Worm (Caenorhabditis elegans) whole organism, mixed stage, embryonic: ENCODE data around the gene kat-1.

Experiments used
- M03D4.4 ChIP-seq: sonication (generic microtip); optimal IDR thresholded peaks from 2 replicates; lab custom pipeline; 2017; ENCODE audit warnings: mild to moderate bottlenecking, missing genetic modification characterization, missing compliant biosample characterization
- bed-3 ChIP-seq: fragments of 200-800 bp; sonication (Bioruptor generic); optimal IDR thresholded peaks from 3 replicates; lab custom pipeline; 2018; ENCODE audit warnings: mild to moderate bottlenecking, missing genetic modification characterization, moderate library complexity, missing compliant biosample characterization
- blmp-1 ChIP-seq: fragments of 150-350 bp; optimal IDR thresholded peaks from 2 replicates; lab custom pipeline; 2014; ENCODE audit warnings: missing biosample characterization, missing genetic modification characterization
- ceh-39 ChIP-seq: fragments of 150-350 bp; optimal IDR thresholded peaks from 2 replicates; lab custom pipeline; 2014; ENCODE audit warnings: missing biosample characterization, missing genetic modification characterization
- ceh-43 ChIP-seq: fragments of 200-800 bp; sonication (Bioruptor generic); optimal IDR thresholded peaks from 2 replicates; lab custom pipeline; 2018; ENCODE audit warnings: mild to moderate bottlenecking, missing genetic modification characterization, moderate library complexity, missing compliant biosample characterization
- ceh-83 ChIP-seq: fragments of 200-800 bp; sonication (Bioruptor generic); optimal IDR thresholded peaks from 2 replicates; lab custom pipeline; 2018; ENCODE audit warnings: mild to moderate bottlenecking, missing genetic modification characterization, missing compliant biosample characterization
- ces-1 ChIP-seq: fragments of 150-350 bp; optimal IDR thresholded peaks from 2 replicates; lab custom pipeline; 2014; ENCODE audit warnings: missing biosample characterization, missing genetic modification reagents, missing genetic modification characterization
- cnd-1 ChIP-seq: fragments of 200-800 bp; sonication (Bioruptor generic); optimal IDR thresholded peaks from 2 replicates; lab custom pipeline; 2018; ENCODE audit warnings: mild to moderate bottlenecking, missing genetic modification characterization, missing compliant biosample characterization
- drap-1 ChIP-seq: fragments of 200-800 bp; sonication (Bioruptor generic); optimal IDR thresholded peaks from 3 replicates; lab custom pipeline; 2018; ENCODE audit warnings: mild to moderate bottlenecking, missing genetic modification characterization, missing compliant biosample characterization
- elt-1 ChIP-seq: sonication (generic microtip); optimal IDR thresholded peaks from 2 replicates; lab custom pipeline; 2017; ENCODE audit warnings: missing genetic modification characterization, mild to moderate bottlenecking, missing compliant biosample characterization, antibody characterized with exemption, moderate library complexity, borderline replicate concordance; ENCODE audit not compliant: insufficient read depth
- elt-3 ChIP-seq: fragments of 150-350 bp; optimal IDR thresholded peaks from 2 replicates; lab custom pipeline; 2014; ENCODE audit warnings: missing biosample characterization, missing genetic modification characterization
- flh-1 ChIP-seq: fragments of 200-800 bp; sonication (Bioruptor generic); optimal IDR thresholded peaks from 2 replicates; lab custom pipeline; 2018; ENCODE audit warnings: mild to moderate bottlenecking, missing genetic modification characterization, moderate library complexity, missing compliant biosample characterization
- ham-2 ChIP-seq: fragments of 200-800 bp; sonication (Bioruptor generic); optimal IDR thresholded peaks from 2 replicates; lab custom pipeline; 2018; ENCODE audit warnings: mild to moderate bottlenecking, missing genetic modification characterization, missing compliant biosample characterization
- hlh-1 ChIP-seq: fragments of 150-350 bp; optimal IDR thresholded peaks from 2 replicates; lab custom pipeline; 2014; ENCODE audit warnings: missing biosample characterization, missing genetic modification reagents, missing genetic modification characterization
- lin-13 ChIP-seq: fragments of 150-350 bp; optimal IDR thresholded peaks from 2 replicates; lab custom pipeline; 2014; ENCODE audit warnings: missing biosample characterization, missing genetic modification characterization
- lin-32 ChIP-seq: fragments of 200-800 bp; sonication (Bioruptor generic); optimal IDR thresholded peaks from 2 replicates; lab custom pipeline; 2018; ENCODE audit warnings: mild to moderate bottlenecking, missing genetic modification characterization, missing compliant biosample characterization
- lsy-2 ChIP-seq: fragments of 150-350 bp; optimal IDR thresholded peaks from 2 replicates; lab custom pipeline; 2014; ENCODE audit warnings: missing biosample characterization, missing genetic modification characterization
- mab-5 ChIP-seq: fragments of 150-350 bp; optimal IDR thresholded peaks from 2 replicates; lab custom pipeline; 2014; ENCODE audit warnings: missing biosample characterization, missing genetic modification characterization
- mep-1 ChIP-seq: fragments of 150-350 bp; optimal IDR thresholded peaks from 2 replicates; lab custom pipeline; 2017; ENCODE audit warnings: missing biosample characterization, missing genetic modification reagents, missing genetic modification characterization, inconsistent platforms
- mls-2 ChIP-seq: sonication (generic microtip); optimal IDR thresholded peaks from 2 replicates; lab custom pipeline; 2016; ENCODE audit warnings: mild to moderate bottlenecking, missing genetic modification characterization, moderate library complexity, missing compliant biosample characterization
- nhr-12 ChIP-seq: fragments of 150-350 bp; optimal IDR thresholded peaks from 2 replicates; lab custom pipeline; 2014; ENCODE audit warnings: missing biosample characterization, missing genetic modification characterization
- nhr-2 ChIP-seq: fragments of 150-350 bp; optimal IDR thresholded peaks from 2 replicates; lab custom pipeline; 2014; ENCODE audit warnings: missing biosample characterization, missing genetic modification characterization
- nhr-237 ChIP-seq: fragments of 150-350 bp; optimal IDR thresholded peaks from 2 replicates; lab custom pipeline; 2014; ENCODE audit warnings: missing biosample characterization, missing genetic modification characterization
- nhr-28 ChIP-seq: fragments of 150-350 bp; optimal IDR thresholded peaks from 2 replicates; lab custom pipeline; 2014; ENCODE audit warnings: missing biosample characterization, missing genetic modification characterization
- nhr-76 ChIP-seq: sonication (generic microtip); optimal IDR thresholded peaks from 2 replicates; lab custom pipeline; 2017; ENCODE audit warnings: missing biosample characterization, missing genetic modification characterization
- pha-4 ChIP-seq: fragments of 150-350 bp; optimal IDR thresholded peaks from 2 replicates; lab custom pipeline; 2018; ENCODE audit warnings: missing biosample characterization, missing genetic modification reagents, missing genetic modification characterization
- sem-2 ChIP-seq: fragments of 200-800 bp; sonication (Bioruptor generic); optimal IDR thresholded peaks from 2 replicates; lab custom pipeline; 2018; ENCODE audit warnings: mild to moderate bottlenecking, missing genetic modification characterization, missing compliant biosample characterization
- snpc-4 ChIP-seq: fragments of 150-350 bp; optimal IDR thresholded peaks from 2 replicates; lab custom pipeline; 2014; ENCODE audit warnings: missing biosample characterization, missing genetic modification characterization
- sptf-1 ChIP-seq: sonication (generic microtip); optimal IDR thresholded peaks from 2 replicates; lab custom pipeline; 2017; ENCODE audit warnings: mild to moderate bottlenecking, missing genetic modification characterization, moderate library complexity, missing compliant biosample characterization
- tbx-8 ChIP-seq: fragments of 200-800 bp; sonication (Bioruptor generic); optimal IDR thresholded peaks from 2 replicates; lab custom pipeline; 2018; ENCODE audit warnings: mild to moderate bottlenecking, missing genetic modification characterization, moderate library complexity, missing compliant biosample characterization
- unc-120 ChIP-seq: sonication (generic microtip); optimal IDR thresholded peaks from 2 replicates; lab custom pipeline; 2017; ENCODE audit warnings: missing genetic modification characterization, missing compliant biosample characterization; ENCODE audit not compliant: poor library complexity, severe bottlenecking
- unc-39 ChIP-seq: fragments of 150-350 bp; optimal IDR thresholded peaks from 2 replicates; lab custom pipeline; 2014; ENCODE audit warnings: missing biosample characterization, missing genetic modification characterization
- unc-62 ChIP-seq: fragments of 150-350 bp; optimal IDR thresholded peaks from 2 replicates; lab custom pipeline; 2014; ENCODE audit warnings: missing biosample characterization, missing genetic modification reagents, missing genetic modification characterization
- zip-8 ChIP-seq: fragments of 150-350 bp; optimal IDR thresholded peaks from 2 replicates; lab custom pipeline; 2014; ENCODE audit warnings: missing biosample characterization, missing genetic modification characterization
- ztf-11 ChIP-seq: fragments of 150-350 bp; optimal IDR thresholded peaks from 2 replicates; lab custom pipeline; 2014; ENCODE audit warnings: missing biosample characterization, missing genetic modification characterization

kat-1 gene

ce11 chrII:7100838-7101237 lies 27.2 kb downstream of the kat-1 start, which contains the start of gene mmaa-1:
mmaa-1 (minus strand) TSS chrII:7101165.
- TF ChIP-seq nhr-76 (tag; lab: Kevin White, UChicago) (no peak), mab-5 (tag; lab: Kevin White, UChicago) (no peak), nhr-12 (no peak), unc-120 (no peak), ham-2 (GFP tag; lab: Kevin White, UChicago) (no peak), ceh-43 (GFP tag; lab: Kevin White, UChicago) (no peak)
- TF ChIP-seq, all 35 proteins: peak for 0

- no peak for TF ChIP-seq pha-4 (tag; lab: Kevin White, UChicago)
- TF ChIP-seq lin-32 (GFP tag; lab: Kevin White, UChicago), result no peak
- no peak for TF ChIP-seq blmp-1 (tag; lab: Kevin White, UChicago)
- no peak for TF ChIP-seq hlh-1 (tag; lab: Kevin White, UChicago)
- TF ChIP-seq ceh-43 (GFP tag; lab: Kevin White, UChicago), result no peak
- no peak for TF ChIP-seq mab-5 (tag; lab: Kevin White, UChicago)
- no peak for TF ChIP-seq flh-1 (GFP tag; lab: Kevin White, UChicago)
- TF ChIP-seq ces-1 (GFP tag; lab: Kevin White, UChicago), result no peak
- TF ChIP-seq M03D4.4 (tag; lab: Kevin White, UChicago), result no peak
- TF ChIP-seq zip-8 (tag; lab: Kevin White, UChicago), result no peak
- TF ChIP-seq nhr-2 (tag; lab: Kevin White, UChicago), result no peak
- no peak for TF ChIP-seq mep-1 (tag; lab: Kevin White, UChicago)
- no peak for TF ChIP-seq cnd-1
Observed at ce11 chrII:7102288-7102687, 28.7 kb downstream of the kat-1 start.

- TF ChIP-seq ces-1 (GFP tag; lab: Kevin White, UChicago) (no peak), ceh-43 (GFP tag; lab: Kevin White, UChicago) (no peak), M03D4.4 (tag; lab: Kevin White, UChicago) (no peak), unc-39 (tag; lab: Kevin White, UChicago) (no peak), nhr-28 (tag; lab: Kevin White, UChicago) (no peak), ceh-39 (no peak), unc-120 (no peak), mep-1 (tag; lab: Kevin White, UChicago) (no peak), ham-2 (GFP tag; lab: Kevin White, UChicago) (no peak)
Observed at ce11 chrII:7103111-7103510, 29.5 kb downstream of the kat-1 start.

DNA sequence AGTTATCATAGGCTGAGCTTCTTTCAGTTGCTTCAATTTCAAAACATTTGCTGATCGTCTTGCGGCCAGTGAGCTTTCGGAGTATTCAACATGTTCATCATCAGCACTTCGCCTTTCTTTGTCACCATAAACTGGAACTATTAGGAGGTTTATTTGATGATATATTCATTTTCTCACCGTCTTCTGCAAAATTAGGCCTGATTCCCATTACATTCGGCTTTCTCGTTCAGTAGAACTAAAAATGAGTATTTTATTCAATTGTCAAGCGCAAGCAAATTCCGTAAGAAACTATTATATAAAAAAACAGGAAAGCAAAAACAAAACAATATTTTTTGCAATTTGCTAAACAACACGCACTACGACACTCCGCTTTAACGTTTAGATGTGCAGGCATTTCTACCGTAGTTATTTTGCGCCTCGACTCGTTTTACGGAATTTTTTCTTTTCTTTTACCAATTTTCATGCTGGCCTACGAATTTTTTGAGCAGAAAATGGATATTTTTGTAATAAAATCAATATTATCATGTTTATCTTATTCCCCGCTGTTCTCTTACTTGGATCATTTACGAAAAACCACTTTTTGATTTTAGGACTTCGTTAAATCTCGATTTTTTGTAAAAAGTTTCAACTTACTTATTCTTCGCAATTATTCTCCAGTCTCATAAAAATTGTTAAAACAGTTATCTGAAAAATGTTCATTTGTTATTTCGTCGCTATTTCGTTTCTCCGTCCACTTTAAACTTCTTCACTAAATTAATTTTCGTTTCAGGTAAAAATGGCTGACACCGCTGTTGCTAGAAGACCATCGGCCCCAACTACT lies 31.4 kb downstream of the kat-1 start, which contains the start of the genes farl-11 and rpl-33:
farl-11 (minus strand) TSS at position 242 of the 820 bp plus-strand sequence.
rpl-33 (plus strand) TSS at position 770 of the 820 bp plus-strand sequence.
- TF ChIP-seq ceh-39 (peak; percentile 79), nhr-28 (tag; lab: Kevin White, UChicago) (no peak), nhr-12 (no peak), nhr-2 (tag; lab: Kevin White, UChicago) (no peak), ces-1 (GFP tag; lab: Kevin White, UChicago) (peak; percentile 76), ceh-43 (GFP tag; lab: Kevin White, UChicago) (no peak), cnd-1 (no peak), mab-5 (tag; lab: Kevin White, UChicago) (peak; percentile 41), ceh-83 (GFP tag; lab: Kevin White, UChicago) (no peak), lin-32 (GFP tag; lab: Kevin White, UChicago) (no peak), bed-3 (GFP tag; lab: Kevin White, UChicago) (no peak), snpc-4 (tag; lab: Kevin White, UChicago) (no peak), drap-1 (GFP tag; lab: Kevin White, UChicago) (no peak), hlh-1 (tag; lab: Kevin White, UChicago) (peak; percentile 61), ztf-11 (tag; lab: Kevin White, UChicago) (no peak), unc-39 (tag; lab: Kevin White, UChicago) (no peak), lsy-2 (tag; lab: Kevin White, UChicago) (peak; percentile 98), nhr-76 (tag; lab: Kevin White, UChicago) (no peak), ham-2 (GFP tag; lab: Kevin White, UChicago) (no peak), mls-2 (tag; lab: Kevin White, UChicago) (peak; percentile 5), pha-4 (tag; lab: Kevin White, UChicago) (peak; percentile 81), M03D4.4 (tag; lab: Kevin White, UChicago) (no peak), unc-120 (peak; percentile 4), zip-8 (tag; lab: Kevin White, UChicago) (no peak), tbx-8 (no peak), lin-13 (tag; lab: Kevin White, UChicago) (peak; percentile 63), mep-1 (tag; lab: Kevin White, UChicago) (peak; percentile 88), flh-1 (GFP tag; lab: Kevin White, UChicago) (no peak), nhr-237 (tag; lab: Kevin White, UChicago) (peak; percentile 92), unc-62 (GFP tag; lab: Kevin White, UChicago) (peak; percentile 73), blmp-1 (tag; lab: Kevin White, UChicago) (no peak), elt-1 (tag; lab: Kevin White, UChicago) (no peak), sem-2 (GFP tag; lab: Kevin White, UChicago) (no peak), elt-3 (no peak), sptf-1 (tag; lab: Kevin White, UChicago) (peak; percentile 33)
